Worm (Caenorhabditis elegans) whole organism, midembryonic: ENCODE data around the gene bbs-8.
A peak's percentile ranks its signal among the peaks of the same experiment; 100 is the strongest.

Experiments
- T22C8.4 ChIP-seq: fragments of 200-800 bp; sonication (Bioruptor generic); IDR thresholded peaks from 2 replicates; pipeline ENCODE4 v1.3.6; 2022; ENCODE audit warnings: missing genetic modification characterization, missing compliant biosample characterization
- cog-1 ChIP-seq: sonication (generic microtip); optimal IDR thresholded peaks from 2 replicates; lab custom pipeline; 2016; ENCODE audit warnings: missing genetic modification characterization, missing compliant biosample characterization
- flt-1 ChIP-seq: fragments of 200-800 bp; sonication (Bioruptor generic); IDR thresholded peaks from 2 replicates; pipeline ENCODE4 v1.3.6; 2022; ENCODE audit warnings: missing genetic modification characterization, missing compliant biosample characterization
- klf-2 ChIP-seq: fragments of 200-800 bp; sonication (Bioruptor generic); conservative IDR thresholded peaks from 2 replicates; pipeline ENCODE4 v1.3.6; 2022; ENCODE audit warnings: missing genetic modification reagents, missing genetic modification characterization, missing compliant biosample characterization
- med-1 ChIP-seq: sonication (generic microtip); optimal IDR thresholded peaks from 2 replicates; lab custom pipeline; 2017; ENCODE audit warnings: missing genetic modification characterization, mild to moderate bottlenecking, missing compliant biosample characterization, antibody characterized with exemption, missing genetic modification reagents; ENCODE audit not compliant: insufficient read depth
- ref-1 ChIP-seq: fragments of 200-800 bp; sonication (Bioruptor generic); conservative IDR thresholded peaks from 2 replicates; pipeline ENCODE4 v1.3.6; 2022; ENCODE audit warnings: missing genetic modification reagents, missing genetic modification characterization, missing compliant biosample characterization
- tab-1 ChIP-seq: fragments of 200-800 bp; sonication (Bioruptor generic); IDR thresholded peaks from 2 replicates; pipeline ENCODE4 v1.3.6; 2022; ENCODE audit warnings: missing genetic modification characterization, missing compliant biosample characterization
- ztf-23 ChIP-seq: fragments of 200-800 bp; sonication (Bioruptor generic); IDR thresholded peaks from 2 replicates; pipeline ENCODE4 v1.3.6; 2022; ENCODE audit warnings: missing genetic modification reagents, missing genetic modification characterization, missing compliant biosample characterization
- ztf-29 ChIP-seq: fragments of 200-800 bp; sonication (Bioruptor generic); IDR thresholded peaks from 2 replicates; pipeline ENCODE4 v1.3.6; 2022; ENCODE audit warnings: missing genetic modification reagents, missing genetic modification characterization, missing compliant biosample characterization

The bbs-8 gene

ce11 chrV:6764972-6765371 is at the start of gene bbs-8:
TSS of gene bbs-8 (minus strand) at chrV:6765072.
- TF ChIP-seq ztf-23 (GFP tag; lab: Robert Waterston, UW) (0 out of 2 replicates have a peak, but pooled peaks have one; percentile 2), klf-2 (GFP tag; lab: Robert Waterston, UW) (no peak)

- TF ChIP-seq T22C8.4 (GFP tag; lab: Robert Waterston, UW) (no peak), flt-1 (GFP tag; lab: Robert Waterston, UW) (no peak), cog-1 (tag; lab: Kevin White, UChicago) (no peak), klf-2 (GFP tag; lab: Robert Waterston, UW) (no peak), ref-1 (GFP tag; lab: Robert Waterston, UW) (no peak), tab-1 (no peak), med-1 (GFP tag; lab: Kevin White, UChicago) (no peak), ztf-29 (GFP tag; lab: Robert Waterston, UW) (no peak), ztf-23 (GFP tag; lab: Robert Waterston, UW) (no peak)
These were observed 49.0 kb upstream of the bbs-8 start for ce11 chrV:6813862-6814261.

- no peak for TF ChIP-seq ztf-29 (GFP tag; lab: Robert Waterston, UW)
- no peak for TF ChIP-seq med-1 (GFP tag; lab: Kevin White, UChicago)
- TF ChIP-seq cog-1 (tag; lab: Kevin White, UChicago) = no peak
- TF ChIP-seq ref-1 (GFP tag; lab: Robert Waterston, UW) = no peak
- no peak for TF ChIP-seq klf-2 (GFP tag; lab: Robert Waterston, UW)
- no peak for TF ChIP-seq T22C8.4 (GFP tag; lab: Robert Waterston, UW)
- no peak for TF ChIP-seq ztf-23 (GFP tag; lab: Robert Waterston, UW)
- TF ChIP-seq flt-1 (GFP tag; lab: Robert Waterston, UW) = no peak
- TF ChIP-seq tab-1 = no peak
These were observed 47.0 kb upstream of the bbs-8 start for ce11 chrV:6811863-6812262.

- TF ChIP-seq klf-2 (GFP tag; lab: Robert Waterston, UW) (no peak), T22C8.4 (GFP tag; lab: Robert Waterston, UW) (no peak), med-1 (GFP tag; lab: Kevin White, UChicago) (no peak), ref-1 (GFP tag; lab: Robert Waterston, UW) (no peak), ztf-29 (GFP tag; lab: Robert Waterston, UW) (no peak), tab-1 (no peak), flt-1 (GFP tag; lab: Robert Waterston, UW) (no peak), ztf-23 (GFP tag; lab: Robert Waterston, UW) (no peak), cog-1 (tag; lab: Kevin White, UChicago) (no peak)
These were observed 45.2 kb upstream of the bbs-8 start for ce11 chrV:6810091-6810490.

ce11 chrV:6808962-6809361 is 44.1 kb upstream of the bbs-8 start, which contains the start of gene dmsr-16:
TSS of gene dmsr-16 (minus strand) at chrV:6809062.
- no peak for TF ChIP-seq klf-2 (GFP tag; lab: Robert Waterston, UW)
- no peak for TF ChIP-seq tab-1
- no peak for TF ChIP-seq cog-1 (tag; lab: Kevin White, UChicago)
- no peak for TF ChIP-seq med-1 (GFP tag; lab: Kevin White, UChicago)
- no peak for TF ChIP-seq ztf-29 (GFP tag; lab: Robert Waterston, UW)
- no peak for TF ChIP-seq ref-1 (GFP tag; lab: Robert Waterston, UW)
- TF ChIP-seq T22C8.4 (GFP tag; lab: Robert Waterston, UW) = no peak
- no peak for TF ChIP-seq ztf-23 (GFP tag; lab: Robert Waterston, UW)
- TF ChIP-seq flt-1 (GFP tag; lab: Robert Waterston, UW) = no peak

ce11 chrV:6806340-6806739 is 41.5 kb upstream of the bbs-8 start, which contains the start of gene dmsr-12:
TSS of gene dmsr-12 (minus strand) at chrV:6806440.
- TF ChIP-seq cog-1 (tag; lab: Kevin White, UChicago) (no peak), ztf-29 (GFP tag; lab: Robert Waterston, UW) (no peak), med-1 (GFP tag; lab: Kevin White, UChicago) (no peak), flt-1 (GFP tag; lab: Robert Waterston, UW) (no peak), T22C8.4 (GFP tag; lab: Robert Waterston, UW) (no peak), klf-2 (GFP tag; lab: Robert Waterston, UW) (no peak), tab-1 (no peak), ztf-23 (GFP tag; lab: Robert Waterston, UW) (no peak), ref-1 (GFP tag; lab: Robert Waterston, UW) (no peak)

- TF ChIP-seq ref-1 (GFP tag; lab: Robert Waterston, UW) = no peak
- no peak for TF ChIP-seq klf-2 (GFP tag; lab: Robert Waterston, UW)
These were observed 39.1 kb upstream of the bbs-8 start, which contains the start of gene dmsr-11 for ce11 chrV:6803992-6804391. TSS of gene dmsr-11 (minus strand) at chrV:6804092.

ce11 chrV:6801850-6802249 is 37.0 kb upstream of the bbs-8 start, which contains the start of gene dmsr-10:
TSS of gene dmsr-10 (minus strand) at chrV:6801950.
- TF ChIP-seq cog-1 (tag; lab: Kevin White, UChicago) = no peak
- no peak for TF ChIP-seq tab-1
- TF ChIP-seq med-1 (GFP tag; lab: Kevin White, UChicago) = no peak
- no peak for TF ChIP-seq ref-1 (GFP tag; lab: Robert Waterston, UW)
- no peak for TF ChIP-seq ztf-23 (GFP tag; lab: Robert Waterston, UW)
- no peak for TF ChIP-seq flt-1 (GFP tag; lab: Robert Waterston, UW)
- TF ChIP-seq T22C8.4 (GFP tag; lab: Robert Waterston, UW) = no peak
- no peak for TF ChIP-seq ztf-29 (GFP tag; lab: Robert Waterston, UW)
- no peak for TF ChIP-seq klf-2 (GFP tag; lab: Robert Waterston, UW)

ce11 chrV:6799564-6799963 is 34.7 kb upstream of the bbs-8 start, which contains the start of gene dmsr-9:
TSS of gene dmsr-9 (minus strand) at chrV:6799664.
- TF ChIP-seq ztf-29 (GFP tag; lab: Robert Waterston, UW) = no peak
- no peak for TF ChIP-seq tab-1
- TF ChIP-seq klf-2 (GFP tag; lab: Robert Waterston, UW) = no peak
- no peak for TF ChIP-seq flt-1 (GFP tag; lab: Robert Waterston, UW)
- no peak for TF ChIP-seq ztf-23 (GFP tag; lab: Robert Waterston, UW)
- TF ChIP-seq cog-1 (tag; lab: Kevin White, UChicago) = no peak
- TF ChIP-seq ref-1 (GFP tag; lab: Robert Waterston, UW) = no peak
- no peak for TF ChIP-seq T22C8.4 (GFP tag; lab: Robert Waterston, UW)
- no peak for TF ChIP-seq med-1 (GFP tag; lab: Kevin White, UChicago)
